Worm (Caenorhabditis elegans) whole organism, L2 larva: ENCODE measurements around the gene T08D10.4.

Experiments
- F13H6.1 ChIP-seq: sonication (generic microtip); optimal IDR thresholded peaks from 2 replicates; lab custom pipeline; 2016; ENCODE audit warnings: missing genetic modification characterization, missing compliant biosample characterization
- R02D3.7 ChIP-seq: fragments of 150-350 bp; optimal IDR thresholded peaks from 2 replicates; lab custom pipeline; 2014; ENCODE audit warnings: missing biosample characterization, missing genetic modification characterization
- Y55F3AM.14 ChIP-seq: fragments of 200-800 bp; sonication (Bioruptor generic); optimal IDR thresholded peaks from 2 replicates; lab custom pipeline; 2018; ENCODE audit warnings: mild to moderate bottlenecking, missing genetic modification characterization, missing compliant biosample characterization
- ZK546.5 ChIP-seq: sonication (generic microtip); optimal IDR thresholded peaks from 2 replicates; lab custom pipeline; 2017; ENCODE audit warnings: missing biosample characterization, missing genetic modification characterization
- alr-1 ChIP-seq: fragments of 150-350 bp; optimal IDR thresholded peaks from 2 replicates; lab custom pipeline; 2014; ENCODE audit warnings: missing biosample characterization, missing genetic modification characterization
- aly-2 ChIP-seq: fragments of 150-350 bp; optimal IDR thresholded peaks from 2 replicates; lab custom pipeline; 2014; ENCODE audit warnings: missing biosample characterization, missing genetic modification characterization
- ama-1 ChIP-seq: fragments of 150-350 bp; optimal IDR thresholded peaks from 2 replicates; lab custom pipeline; 2018; ENCODE audit warnings: inconsistent platforms
- ceh-82 ChIP-seq: fragments of 150-350 bp; optimal IDR thresholded peaks from 2 replicates; lab custom pipeline; 2014; ENCODE audit warnings: missing biosample characterization, missing genetic modification characterization
- crh-2 ChIP-seq: sonication (generic microtip); optimal IDR thresholded peaks from 2 replicates; lab custom pipeline; 2017; ENCODE audit warnings: missing biosample characterization, missing genetic modification characterization
- dmd-4 ChIP-seq: sonication (generic microtip); optimal IDR thresholded peaks from 2 replicates; lab custom pipeline; 2017; ENCODE audit warnings: missing biosample characterization, missing genetic modification characterization
- elt-1 ChIP-seq: fragments of 150-350 bp; optimal IDR thresholded peaks from 2 replicates; lab custom pipeline; 2014; ENCODE audit warnings: missing biosample characterization, missing genetic modification characterization
- fos-1 ChIP-seq: fragments of 150-350 bp; optimal IDR thresholded peaks from 2 replicates; lab custom pipeline; 2014; ENCODE audit warnings: missing biosample characterization, missing genetic modification characterization
- gmeb-1 ChIP-seq: fragments of 150-350 bp; optimal IDR thresholded peaks from 2 replicates; lab custom pipeline; 2014; ENCODE audit warnings: missing biosample characterization, missing genetic modification characterization
- lin-13 ChIP-seq: fragments of 150-350 bp; optimal IDR thresholded peaks from 2 replicates; lab custom pipeline; 2014; ENCODE audit warnings: missing biosample characterization, missing genetic modification reagents, missing genetic modification characterization
- mab-5 ChIP-seq: fragments of 150-350 bp; optimal IDR thresholded peaks from 2 replicates; lab custom pipeline; 2014; ENCODE audit warnings: missing biosample characterization, missing genetic modification characterization
- nhr-10 ChIP-seq: sonication (generic microtip); optimal IDR thresholded peaks from 2 replicates; lab custom pipeline; 2017; ENCODE audit warnings: missing biosample characterization, missing genetic modification characterization
- nhr-11 ChIP-seq: fragments of 150-350 bp; optimal IDR thresholded peaks from 2 replicates; lab custom pipeline; 2014; ENCODE audit warnings: missing biosample characterization, missing genetic modification characterization
- nhr-129 ChIP-seq: fragments of 150-350 bp; optimal IDR thresholded peaks from 2 replicates; lab custom pipeline; 2014; ENCODE audit warnings: missing biosample characterization, missing genetic modification characterization
- nhr-23 ChIP-seq: fragments of 150-350 bp; optimal IDR thresholded peaks from 2 replicates; lab custom pipeline; 2014; ENCODE audit warnings: missing biosample characterization, missing genetic modification reagents, missing genetic modification characterization
- nhr-237 ChIP-seq: fragments of 150-350 bp; optimal IDR thresholded peaks from 2 replicates; lab custom pipeline; 2014; ENCODE audit warnings: missing biosample characterization, missing genetic modification characterization
- sem-4 ChIP-seq: fragments of 150-350 bp; optimal IDR thresholded peaks from 2 replicates; lab custom pipeline; 2014; ENCODE audit warnings: missing biosample characterization, missing genetic modification reagents, missing genetic modification characterization
- skn-1 ChIP-seq: sonication (generic microtip); optimal IDR thresholded peaks from 2 replicates; lab custom pipeline; 2017; ENCODE audit warnings: missing biosample characterization, missing genetic modification characterization
- snpc-4 ChIP-seq: fragments of 150-350 bp; optimal IDR thresholded peaks from 2 replicates; lab custom pipeline; 2014; ENCODE audit warnings: missing biosample characterization, missing genetic modification characterization
- unc-39 ChIP-seq: fragments of 150-350 bp; optimal IDR thresholded peaks from 2 replicates; lab custom pipeline; 2014; ENCODE audit warnings: missing biosample characterization, missing genetic modification characterization
- unc-62 ChIP-seq: fragments of 150-350 bp; optimal IDR thresholded peaks from 2 replicates; lab custom pipeline; 2014; ENCODE audit warnings: missing biosample characterization, missing genetic modification reagents, missing genetic modification characterization
- zag-1 ChIP-seq: fragments of 150-350 bp; optimal IDR thresholded peaks from 2 replicates; lab custom pipeline; 2014; ENCODE audit warnings: missing biosample characterization, missing genetic modification characterization
- ztf-1 ChIP-seq: fragments of 200-800 bp; sonication (Bioruptor generic); conservative IDR thresholded peaks from 2 replicates; pipeline ENCODE4 v1.3.6; 2022; ENCODE audit warnings: missing genetic modification characterization, missing compliant biosample characterization
- ztf-4 ChIP-seq: fragments of 150-350 bp; optimal IDR thresholded peaks from 2 replicates; lab custom pipeline; 2014; ENCODE audit warnings: missing biosample characterization, missing genetic modification characterization

The T08D10.4 gene

DNA sequence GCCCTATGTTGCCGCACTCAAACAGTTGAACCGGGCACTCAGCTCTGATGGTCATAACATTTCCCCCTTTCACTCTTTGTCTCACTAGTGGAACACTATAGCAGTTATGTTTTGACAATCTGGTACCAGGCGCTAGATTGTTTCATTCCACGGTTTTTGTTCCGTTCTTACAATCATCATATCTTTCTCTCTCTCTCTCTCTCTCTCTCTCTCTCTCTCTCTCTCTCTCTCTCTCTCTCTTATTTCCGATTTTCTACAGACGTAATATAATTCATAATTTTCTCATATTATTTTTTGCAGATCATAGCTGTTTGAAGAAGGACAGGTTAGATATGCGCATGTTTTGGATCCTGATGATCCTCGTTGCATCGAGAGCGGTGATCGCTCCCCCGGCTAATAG, 39.3 kb downstream of the T08D10.4 start, which contains the start of gene Y62H9A.12:
Gene Y62H9A.12 (plus strand): TSS at position 301 of the 400 bp plus-strand sequence.
- TF ChIP-seq unc-39 (no peak), F13H6.1 (tag; lab: Kevin White, UChicago) (no peak), zag-1 (tag; lab: Kevin White, UChicago) (no peak), lin-13 (GFP tag; lab: Kevin White, UChicago) (no peak), sem-4 (no peak), elt-1 (tag; lab: Kevin White, UChicago) (no peak), nhr-10 (tag; lab: Kevin White, UChicago) (no peak)

DNA sequence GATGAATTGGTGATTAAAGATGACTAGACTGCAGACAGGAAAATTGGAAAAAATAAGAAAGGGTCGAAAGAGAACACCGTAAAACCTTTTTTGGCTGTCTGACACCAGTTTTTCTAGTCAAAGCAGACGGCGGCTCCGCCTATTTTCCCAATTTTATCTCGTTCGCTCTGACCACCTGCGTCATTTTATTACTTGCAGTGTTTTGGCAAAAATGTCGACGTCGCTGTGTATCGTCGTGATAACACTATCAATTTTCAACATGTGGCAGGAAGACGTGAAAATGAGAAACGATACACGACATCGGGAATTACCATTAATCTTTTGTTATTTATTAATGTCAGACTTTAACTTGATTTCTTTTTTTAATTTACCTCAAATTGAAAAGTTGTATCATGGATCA, 43.1 kb downstream of the T08D10.4 start, which contains the start of gene Y62H9A.15:
Gene Y62H9A.15 (minus strand): TSS at position 100 of the 400 bp plus-strand sequence.
- TF ChIP-seq fos-1 (tag; lab: Kevin White, UChicago) (peak; percentile 8), aly-2 (tag; lab: Kevin White, UChicago) (no peak)

DNA sequence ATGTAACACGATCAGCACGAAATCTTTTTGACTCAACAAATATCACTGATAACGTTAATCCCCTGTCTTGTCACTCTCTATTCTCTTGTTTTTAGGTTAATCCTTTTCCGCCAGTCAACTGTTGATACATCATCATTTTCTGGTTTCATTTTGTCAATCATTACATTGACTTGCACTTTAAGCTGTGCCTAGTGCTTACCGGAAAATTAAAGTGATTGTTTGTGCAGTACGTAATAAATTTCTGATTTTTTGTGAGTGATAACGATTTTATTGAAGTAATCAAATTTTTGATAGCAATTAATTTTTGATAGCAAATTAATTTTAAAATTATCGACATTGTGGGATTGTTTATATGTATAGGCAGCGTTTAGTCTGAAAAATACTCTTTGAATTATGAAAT, 44.0 kb downstream of the T08D10.4 start:
- TF ChIP-seq skn-1 (tag; lab: Kevin White, UChicago): peak; percentile 57
- no peak for TF ChIP-seq ztf-4 (tag; lab: Kevin White, UChicago)
- TF ChIP-seq fos-1 (tag; lab: Kevin White, UChicago): peak; percentile 74

DNA sequence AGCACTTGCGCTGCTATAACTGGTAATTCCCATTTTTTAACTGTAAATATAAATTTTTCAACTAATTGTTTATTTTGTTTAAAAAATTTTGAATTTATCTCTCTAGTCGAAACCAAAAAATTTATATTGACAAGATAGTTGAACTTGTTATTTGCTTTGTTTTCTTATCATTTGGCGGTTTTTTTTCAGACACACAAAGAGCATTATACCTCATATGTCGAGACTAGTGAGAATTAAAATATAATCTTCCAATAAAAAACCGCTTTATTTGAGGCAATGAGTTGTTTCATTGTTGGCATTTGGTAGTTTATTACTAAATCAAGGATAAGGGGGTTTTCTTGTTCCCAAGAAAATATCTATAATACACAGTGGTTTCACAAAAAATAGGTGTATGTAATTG, 44.9 kb downstream of the T08D10.4 start:
- TF ChIP-seq R02D3.7 (tag; lab: Kevin White, UChicago) (no peak), nhr-129 (tag; lab: Kevin White, UChicago) (no peak), dmd-4 (tag; lab: Kevin White, UChicago) (no peak), skn-1 (tag; lab: Kevin White, UChicago) (no peak), mab-5 (tag; lab: Kevin White, UChicago) (no peak), ceh-82 (tag; lab: Kevin White, UChicago) (no peak), sem-4 (no peak)

DNA sequence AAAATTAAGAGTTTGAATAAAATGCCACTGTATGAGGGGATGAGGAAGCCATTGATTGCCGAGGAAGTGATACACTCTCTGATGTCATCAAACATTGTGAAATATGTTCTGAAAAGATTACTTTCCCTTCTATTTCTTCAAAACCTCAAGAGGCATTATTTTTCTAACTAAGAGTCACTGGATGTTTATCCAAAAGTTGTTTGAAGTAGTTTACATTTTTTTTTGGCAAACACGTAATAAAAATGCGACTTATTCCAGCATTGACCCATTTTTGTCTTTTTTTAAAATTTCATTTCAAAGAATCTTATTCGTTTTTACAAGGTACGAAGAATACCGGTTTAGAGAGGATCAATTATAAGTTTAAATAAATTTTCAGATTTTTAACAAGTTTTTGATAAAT, 45.9 kb downstream of the T08D10.4 start, which contains the start of gene Y62H9A.11:
Gene Y62H9A.11 (minus strand): TSS at position 101 of the 400 bp plus-strand sequence.
- TF ChIP-seq F13H6.1 (tag; lab: Kevin White, UChicago): no peak
- no peak for TF ChIP-seq zag-1 (tag; lab: Kevin White, UChicago)
- TF ChIP-seq snpc-4 (tag; lab: Kevin White, UChicago): no peak

DNA sequence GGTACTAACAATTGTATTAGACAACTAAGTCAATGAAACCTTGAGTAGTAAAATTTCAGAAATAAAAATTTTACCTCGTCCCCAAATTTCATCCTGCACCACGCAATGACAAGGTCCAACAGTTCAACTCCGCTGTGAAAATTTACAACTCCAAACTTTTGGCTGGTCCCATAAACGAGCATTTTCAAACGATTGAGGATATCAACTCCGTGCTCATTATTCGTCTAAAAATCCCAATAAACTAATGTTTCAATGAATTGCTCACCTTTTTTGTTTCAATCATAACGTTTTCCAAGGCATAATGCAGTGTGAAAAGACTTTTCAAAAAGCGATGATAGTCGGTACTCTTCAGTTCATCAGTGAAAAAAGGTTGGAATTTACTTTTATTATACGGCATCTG, 46.5 kb downstream of the T08D10.4 start:
- TF ChIP-seq ztf-4 (tag; lab: Kevin White, UChicago): no peak
- TF ChIP-seq nhr-23 (tag; lab: Kevin White, UChicago): no peak
- TF ChIP-seq unc-62 (GFP tag; lab: Kevin White, UChicago): no peak
- TF ChIP-seq nhr-10 (tag; lab: Kevin White, UChicago): no peak
- TF ChIP-seq ZK546.5 (tag; lab: Kevin White, UChicago): no peak
- TF ChIP-seq gmeb-1 (tag; lab: Kevin White, UChicago): no peak
- no peak for TF ChIP-seq skn-1 (tag; lab: Kevin White, UChicago)
- TF ChIP-seq alr-1 (tag; lab: Kevin White, UChicago): no peak
- TF ChIP-seq Y55F3AM.14: no peak
- no peak for TF ChIP-seq nhr-237 (tag; lab: Kevin White, UChicago)
- TF ChIP-seq unc-39: no peak
- TF ChIP-seq, all 48 proteins: peak for 0

DNA sequence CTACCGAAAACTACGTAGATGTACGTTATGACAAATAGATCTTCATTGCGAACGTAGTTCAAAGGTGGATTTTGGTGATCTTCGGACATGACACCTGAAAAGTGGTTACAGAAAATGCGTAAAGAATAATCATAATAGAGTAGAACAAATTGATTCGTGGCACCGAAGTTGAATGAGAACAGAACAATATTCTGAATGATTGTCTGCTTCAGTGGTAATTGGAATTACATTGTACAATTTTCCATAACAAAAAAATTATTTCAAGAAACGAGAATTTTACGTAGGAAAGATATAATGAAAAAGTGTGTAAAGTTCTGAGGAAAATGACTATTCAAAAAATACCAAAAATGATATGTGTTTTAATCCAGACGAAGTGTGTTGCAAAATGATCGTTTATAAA, 50.5 kb downstream of the T08D10.4 start, which contains the start of gene Y62H9A.10:
Gene Y62H9A.10 (minus strand): TSS at position 101 of the 400 bp plus-strand sequence.
- no peak for TF ChIP-seq crh-2
- no peak for TF ChIP-seq ama-1 (lab: Kevin White, UChicago)
- TF ChIP-seq ztf-1: no peak
- TF ChIP-seq ZK546.5 (tag; lab: Kevin White, UChicago): no peak
- TF ChIP-seq nhr-11: no peak
- no peak for TF ChIP-seq zag-1 (tag; lab: Kevin White, UChicago)
